Fruit fly (Drosophila melanogaster) whole organism, embryonic: ENCODE measurements around the gene Sas-6.

ENCODE experiments used
- Blimp-1 ChIP-seq: fragments of 200-800 bp; sonication (Bioruptor generic); optimal IDR thresholded peaks from 3 replicates; lab custom pipeline; 2018; ENCODE audit warnings: missing biosample characterization, missing genetic modification characterization, mild to moderate bottlenecking, moderate library complexity, missing genetic modification reagents
- CG11093 ChIP-seq: fragments of 200-800 bp; sonication (Bioruptor generic); IDR thresholded peaks from 3 replicates; pipeline ENCODE4 v1.3.6; 2022; ENCODE audit warnings: missing biosample characterization, missing genetic modification characterization
- CG11456 ChIP-seq: fragments of 200-800 bp; sonication (Bioruptor generic); IDR thresholded peaks from 3 replicates; pipeline ENCODE4 v1.3.6; 2022; ENCODE audit warnings: missing biosample characterization, missing genetic modification characterization
- CG11504 ChIP-seq: fragments of 200-800 bp; sonication (Bioruptor generic); optimal IDR thresholded peaks from 3 replicates; lab custom pipeline; 2019; ENCODE audit warnings: missing biosample characterization, mild to moderate bottlenecking, missing genetic modification characterization, moderate library complexity
- CG1233 ChIP-seq: fragments of 200-800 bp; sonication (Bioruptor generic); optimal IDR thresholded peaks from 4 replicates; lab custom pipeline; 2018; ENCODE audit warnings: missing biosample characterization, mild to moderate bottlenecking, missing genetic modification characterization
- CG14014 ChIP-seq: fragments of 200-800 bp; sonication (Bioruptor generic); IDR thresholded peaks from 2 replicates; pipeline ENCODE4 v1.3.6; 2022; ENCODE audit warnings: missing biosample characterization, missing genetic modification characterization
- CG14441 ChIP-seq: fragments of 200-800 bp; sonication (Bioruptor generic); IDR thresholded peaks from 2 replicates; pipeline ENCODE4 v1.3.6; 2022; ENCODE audit warnings: missing biosample characterization, missing genetic modification characterization
- CG15269 ChIP-seq: fragments of 200-800 bp; sonication (Bioruptor generic); optimal IDR thresholded peaks from 2 replicates; lab custom pipeline; 2018; ENCODE audit warnings: missing biosample characterization, mild to moderate bottlenecking, missing genetic modification characterization, moderate library complexity
- CG1603 ChIP-seq: fragments of 200-800 bp; sonication (Bioruptor generic); optimal IDR thresholded peaks from 2 replicates; lab custom pipeline; 2019; ENCODE audit warnings: missing biosample characterization, mild to moderate bottlenecking, missing genetic modification characterization, moderate library complexity
- CG17612 ChIP-seq: fragments of 200-800 bp; sonication (Bioruptor generic); IDR thresholded peaks from 2 replicates; pipeline ENCODE4 v1.3.6; 2022; ENCODE audit warnings: missing biosample characterization, missing genetic modification characterization
- CG17912 ChIP-seq: fragments of 200-800 bp; sonication (Bioruptor generic); optimal IDR thresholded peaks from 2 replicates; lab custom pipeline; 2018; ENCODE audit warnings: missing biosample characterization, mild to moderate bottlenecking, missing genetic modification characterization
- CG2712 ChIP-seq: fragments of 200-800 bp; optimal IDR thresholded peaks from 3 replicates; lab custom pipeline; 2019; ENCODE audit warnings: missing biosample characterization, mild to moderate bottlenecking, missing genetic modification characterization, moderate library complexity
- CG31224 ChIP-seq: fragments of 200-800 bp; sonication (Bioruptor generic); IDR thresholded peaks from 2 replicates; pipeline ENCODE4 v1.3.6; 2022; ENCODE audit warnings: missing biosample characterization, missing genetic modification characterization
- CG33557 ChIP-seq: fragments of 200-800 bp; sonication (Bioruptor generic); optimal IDR thresholded peaks from 2 replicates; lab custom pipeline; 2019; ENCODE audit warnings: missing biosample characterization, mild to moderate bottlenecking, missing genetic modification characterization, moderate library complexity
- CG4360 ChIP-seq: fragments of 200-800 bp; sonication (Bioruptor generic); IDR thresholded peaks from 2 replicates; pipeline ENCODE4 v1.3.6; 2022; ENCODE audit warnings: missing biosample characterization, missing genetic modification characterization
- CG6854 ChIP-seq: fragments of 200-800 bp; sonication (Bioruptor generic); optimal IDR thresholded peaks from 3 replicates; lab custom pipeline; 2017; ENCODE audit warnings: missing biosample characterization, mild to moderate bottlenecking, missing genetic modification characterization
- CG8290 ChIP-seq, 3 experiments: fragments of 200-800 bp; sonication (Bioruptor generic); optimal IDR thresholded peaks; 2 replicates each; lab custom pipeline; 2016 to 2019; ENCODE audit warnings: missing biosample characterization in 3 of 3, missing genetic modification characterization in 3 of 3, mild to moderate bottlenecking in 2 of 3, moderate library complexity in 1 of 3
- CG9932 ChIP-seq: fragments of 200-800 bp; sonication (Bioruptor generic); IDR thresholded peaks from 2 replicates; pipeline ENCODE4 v1.3.6; 2022; ENCODE audit warnings: missing biosample characterization, missing genetic modification characterization
- Dbx ChIP-seq: fragments of 200-800 bp; sonication (Bioruptor generic); IDR thresholded peaks from 3 replicates; pipeline ENCODE4 v1.3.6; 2022; ENCODE audit warnings: missing biosample characterization, missing genetic modification characterization
- Doc3 ChIP-seq: fragments of 200-800 bp; sonication (Bioruptor generic); IDR thresholded peaks from 3 replicates; pipeline ENCODE4 v1.3.6; 2022; ENCODE audit warnings: missing biosample characterization, missing genetic modification characterization; ENCODE audit not compliant: partially characterized antibody
- Dref ChIP-seq: fragments of 200-800 bp; sonication (Bioruptor generic); IDR thresholded peaks from 2 replicates; pipeline ENCODE4 v1.3.6; 2022; ENCODE audit warnings: missing biosample characterization, missing genetic modification characterization
- Elba2 ChIP-seq: fragments of 200-800 bp; sonication (Bioruptor generic); optimal IDR thresholded peaks from 3 replicates; lab custom pipeline; 2016; ENCODE audit warnings: missing biosample characterization, missing genetic modification characterization
- Ets65A ChIP-seq: fragments of 200-800 bp; sonication (Bioruptor generic); peaks from one replicate; lab custom pipeline; 2016; ENCODE audit warnings: missing biosample characterization, missing genetic modification characterization
- HHEX ChIP-seq: fragments of 200-800 bp; sonication (Bioruptor generic); optimal IDR thresholded peaks from 3 replicates; lab custom pipeline; 2017; ENCODE audit warnings: missing biosample characterization, mild to moderate bottlenecking, missing genetic modification characterization, missing genetic modification reagents
- HLH54F ChIP-seq: fragments of 200-800 bp; sonication (Bioruptor generic); optimal IDR thresholded peaks from 3 replicates; lab custom pipeline; 2016; ENCODE audit warnings: missing biosample characterization, missing genetic modification characterization
- MTF-1 ChIP-seq: fragments of 200-800 bp; sonication (Bioruptor generic); optimal IDR thresholded peaks from 2 replicates; lab custom pipeline; 2018; ENCODE audit warnings: missing biosample characterization, mild to moderate bottlenecking, missing genetic modification characterization, borderline replicate concordance
- PHDP ChIP-seq: fragments of 200-800 bp; sonication (Bioruptor generic); optimal IDR thresholded peaks from 3 replicates; lab custom pipeline; 2018; ENCODE audit warnings: missing biosample characterization, mild to moderate bottlenecking, missing genetic modification characterization, moderate library complexity
- Rfx ChIP-seq: fragments of 200-800 bp; sonication (Bioruptor generic); IDR thresholded peaks from 2 replicates; pipeline ENCODE4 v1.3.6; 2022; ENCODE audit warnings: missing biosample characterization, missing genetic modification characterization
- cas ChIP-seq: fragments of 200-800 bp; sonication (Bioruptor generic); IDR thresholded peaks from 2 replicates; pipeline ENCODE4 v1.3.6; 2022; ENCODE audit warnings: missing biosample characterization, missing genetic modification characterization
- caup ChIP-seq: fragments of 200-800 bp; sonication (Bioruptor generic); optimal IDR thresholded peaks from 3 replicates; lab custom pipeline; 2017; ENCODE audit warnings: missing biosample characterization, mild to moderate bottlenecking, missing genetic modification characterization, moderate library complexity; ENCODE audit not compliant: severe bottlenecking
- chif ChIP-seq, 2 experiments: fragments of 200-800 bp; sonication (Bioruptor generic); optimal IDR thresholded peaks; 3 replicates each; lab custom pipeline; 2016; ENCODE audit warnings: missing biosample characterization in 2 of 2, missing genetic modification characterization in 2 of 2
- ci ChIP-seq: fragments of 200-800 bp; sonication (Bioruptor generic); IDR thresholded peaks from 3 replicates; pipeline ENCODE4 v1.3.6; 2022; ENCODE audit warnings: missing biosample characterization, missing genetic modification characterization
- dmrt99B ChIP-seq: fragments of 200-800 bp; sonication (Bioruptor generic); optimal IDR thresholded peaks from 2 replicates; lab custom pipeline; 2018; ENCODE audit warnings: missing biosample characterization, mild to moderate bottlenecking, missing genetic modification characterization, moderate library complexity
- fru ChIP-seq: fragments of >200 bp; optimal IDR thresholded peaks from 2 replicates; lab custom pipeline; 2017
- hkb ChIP-seq, 2 experiments: fragments of 200-800 bp in 1 of 2; fragments of >200 bp in 1 of 2; sonication (Bioruptor generic) in 1 of 2; IDR thresholded peaks in 1 of 2; optimal IDR thresholded peaks in 1 of 2; 2 replicates each; pipeline versions ENCODE4 v1.3.6 to Lab custom; 2017 to 2022; ENCODE audit warnings: missing biosample characterization in 1 of 2, missing genetic modification characterization in 1 of 2
- inv ChIP-seq: fragments of 200-800 bp; sonication (Bioruptor generic); IDR thresholded peaks from 2 replicates; pipeline ENCODE4 v1.3.6; 2022; ENCODE audit warnings: missing biosample characterization, missing genetic modification characterization; ENCODE audit not compliant: partially characterized antibody
- lab ChIP-seq: fragments of 200-800 bp; sonication (Bioruptor generic); optimal IDR thresholded peaks from 3 replicates; lab custom pipeline; 2017; ENCODE audit warnings: missing biosample characterization, missing genetic modification characterization, mild to moderate bottlenecking, moderate library complexity, missing genetic modification reagents
- lmd ChIP-seq: fragments of 200-800 bp; sonication (Bioruptor generic); IDR thresholded peaks from 2 replicates; pipeline ENCODE4 v1.3.6; 2022; ENCODE audit warnings: missing biosample characterization, missing genetic modification characterization
- otp ChIP-seq: fragments of 200-800 bp; sonication (Bioruptor generic); IDR thresholded peaks from 3 replicates; pipeline ENCODE4, ENCODE4 v1.3.6; 2022; ENCODE audit warnings: missing biosample characterization, missing genetic modification characterization
- ranshi ChIP-seq: fragments of 200-800 bp; sonication (Bioruptor generic); IDR thresholded peaks from 2 replicates; pipeline ENCODE4 v1.3.6; 2022; ENCODE audit warnings: missing biosample characterization, missing genetic modification characterization
- scrt ChIP-seq: fragments of 200-800 bp; sonication (Bioruptor generic); optimal IDR thresholded peaks from 2 replicates; lab custom pipeline; 2018; ENCODE audit warnings: missing biosample characterization, mild to moderate bottlenecking, missing genetic modification characterization, moderate library complexity
- seq ChIP-seq: fragments of 200-800 bp; sonication (Bioruptor generic); IDR thresholded peaks from 2 replicates; pipeline ENCODE4 v1.3.6; 2022; ENCODE audit warnings: missing biosample characterization, missing genetic modification characterization
- stwl ChIP-seq: fragments of 200-800 bp; sonication (Bioruptor generic); optimal IDR thresholded peaks from 3 replicates; lab custom pipeline; 2018; ENCODE audit warnings: missing biosample characterization, mild to moderate bottlenecking, missing genetic modification characterization, moderate library complexity

Sas-6 gene

dm6 chr3R:29959329-29959728 is 35.8 kb upstream of the Sas-6 start (continued):
- TF ChIP-seq Dbx (GFP tag; lab: Robert Waterston, UW) (0 out of 3 replicates have a peak, but pooled peaks have one; percentile 15), CG31224 (GFP tag; lab: Robert Waterston, UW) (0 out of 2 replicates have a peak, but pooled peaks have one; percentile 15), CG9932 (GFP tag; lab: Robert Waterston, UW) (peak; percentile 44), Rfx (GFP tag; lab: Robert Waterston, UW) (peak; percentile 44; the same call in 1 of the 2 replicates), fru (no peak), CG14441 (GFP tag; lab: Robert Waterston, UW) (0 out of 2 replicates have a peak, but pooled peaks have one; percentile 26), hkb (optimal IDR thresholded peaks at IDR 0.05; lab: Kevin White, UChicago) (no peak), hkb (GFP tag; IDR thresholded peaks at IDR 0.05; lab: Robert Waterston, UW) (peak; percentile 55), CG1233 (GFP tag; lab: Kevin White, UChicago) (no peak), CG11456 (GFP tag; lab: Robert Waterston, UW) (peak; percentile 29; the same call in 1 of the 3 replicates), ci (GFP tag; lab: Robert Waterston, UW) (0 out of 3 replicates have a peak, but pooled peaks have one; percentile 28), HLH54F (GFP tag; lab: Kevin White, UChicago) (no peak), CG11504 (tag; lab: Kevin White, UChicago) (peak; percentile 11), CG14014 (GFP tag; lab: Robert Waterston, UW) (0 out of 2 replicates have a peak, but pooled peaks have one; percentile 31), lab (GFP tag; lab: Kevin White, UChicago) (peak; percentile 30), chif (GFP tag; optimal IDR thresholded peaks at IDR 0.05; lab: Kevin White, UChicago) (no peak), otp (GFP tag; lab: Robert Waterston, UW) (no peak), Ets65A (GFP tag; lab: Kevin White, UChicago) (peak; percentile 23)

- no peak for TF ChIP-seq CG33557 (GFP tag; lab: Kevin White, UChicago)
- peak; percentile 73 for TF ChIP-seq Blimp-1 (GFP tag; lab: Kevin White, UChicago)
- TF ChIP-seq MTF-1 (GFP tag; lab: Kevin White, UChicago), result no peak
- TF ChIP-seq CG8290 (GFP tag; optimal IDR thresholded peaks at IDR 0.05; lab: Kevin White, UChicago), result peak; percentile 94
- TF ChIP-seq CG8290 (tag; optimal IDR thresholded peaks at IDR 0.05; lab: Kevin White, UChicago), result peak; percentile 2 to 74
- TF ChIP-seq inv (GFP tag; lab: Robert Waterston, UW), result no peak
- TF ChIP-seq CG17612 (GFP tag; lab: Robert Waterston, UW), result peak; percentile 93
- TF ChIP-seq fru, result no peak
Observed at dm6 chr3R:29963102-29963501, 32.1 kb upstream of the Sas-6 start.

- TF ChIP-seq ci (GFP tag; lab: Robert Waterston, UW) (0 out of 3 replicates have a peak, but pooled peaks have one; percentile 14), Dref (GFP tag; lab: Robert Waterston, UW) (no peak), seq (GFP tag; lab: Robert Waterston, UW) (0 out of 2 replicates have a peak, but pooled peaks have one; percentile 8), CG17912 (no peak), cas (GFP tag; lab: Robert Waterston, UW) (no peak), scrt (GFP tag; lab: Kevin White, UChicago) (peak; percentile 50), ranshi (GFP tag; lab: Robert Waterston, UW) (0 out of 2 replicates have a peak, but pooled peaks have one; percentile 4), Elba2 (GFP tag; lab: Kevin White, UChicago) (no peak), Ets65A (GFP tag; lab: Kevin White, UChicago) (peak; percentile 47)
- TF ChIP-seq, all 482 proteins: peak for 5
Observed at dm6 chr3R:29969347-29969746, 25.8 kb upstream of the Sas-6 start, which contains the start of gene TkR99D. Gene TkR99D (minus strand): TSS chr3R:29969447.

dm6 chr3R:29978595-29978994 is 16.6 kb upstream of the Sas-6 start:
- TF ChIP-seq ranshi (GFP tag; lab: Robert Waterston, UW) (peak; percentile 25; the same call in 1 of the 2 replicates), Elba2 (GFP tag; lab: Kevin White, UChicago) (no peak), PHDP (tag; lab: Kevin White, UChicago) (peak; percentile 29), CG4360 (GFP tag; lab: Robert Waterston, UW) (no peak), Doc3 (GFP tag; lab: Robert Waterston, UW) (no peak), dmrt99B (tag; lab: Kevin White, UChicago) (peak; percentile 52), CG2712 (tag; lab: Kevin White, UChicago) (peak; percentile 5), CG6854 (GFP tag; lab: Kevin White, UChicago) (no peak), CG1603 (tag; lab: Kevin White, UChicago) (peak; percentile 41), caup (GFP tag; lab: Kevin White, UChicago) (peak; percentile 37), CG11093 (GFP tag; lab: Robert Waterston, UW) (no peak), scrt (GFP tag; lab: Kevin White, UChicago) (peak; percentile 32), lmd (GFP tag; lab: Robert Waterston, UW) (peak; percentile 53), CG15269 (tag; lab: Kevin White, UChicago) (peak; percentile 36), HHEX (GFP tag; lab: Kevin White, UChicago) (peak; percentile 41), stwl (no peak)
